Fruit fly (Drosophila melanogaster) S2 (cell line): Measurements from ENCODE around the gene CG13898.

Source experiments
- CG8478 ChIP-seq: fragments of >200 bp; optimal IDR thresholded peaks from 2 replicates; lab custom pipeline; 2018
- CTCF ChIP-seq, 2 experiments: fragments of >200 bp; optimal IDR thresholded peaks; 2 replicates each; lab custom pipeline; 2018

The CG13898 gene

DNA sequence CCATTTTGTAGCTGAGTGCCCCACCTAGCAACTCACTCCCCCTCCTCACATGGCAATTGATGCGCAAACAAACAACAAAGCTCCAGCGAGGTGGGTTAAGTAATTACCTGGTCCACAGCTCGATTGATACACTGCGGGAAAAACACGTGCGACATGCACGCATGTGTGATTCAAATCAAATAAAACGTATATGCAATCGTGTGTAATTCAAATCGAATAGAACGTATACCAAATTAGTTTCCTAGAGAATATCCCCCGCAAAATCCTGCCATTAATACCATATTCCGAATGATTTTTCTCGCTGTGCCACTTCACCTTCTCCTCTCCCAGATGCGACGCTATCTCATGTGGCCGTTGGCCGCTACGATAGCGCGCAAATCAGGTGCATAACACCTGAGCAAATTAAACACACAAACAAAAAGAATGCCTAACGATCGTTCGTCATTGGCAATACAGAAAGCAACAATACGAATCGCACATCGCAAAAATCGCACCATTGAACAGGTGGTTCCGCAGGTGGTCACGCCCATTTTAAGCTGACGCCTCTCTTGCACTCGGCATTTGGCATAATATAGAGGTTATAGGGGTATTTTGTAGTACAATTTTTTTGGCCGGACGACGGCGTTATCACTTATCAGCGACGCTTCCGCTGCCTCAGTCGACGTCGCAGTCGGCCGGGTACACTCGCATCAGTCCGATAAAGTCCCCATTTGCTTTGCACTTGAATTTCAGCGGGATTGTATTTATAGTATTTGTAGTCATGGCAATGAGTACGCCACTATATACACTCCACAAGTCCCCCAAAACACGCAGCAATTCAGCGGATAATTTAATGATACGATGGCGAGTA is 19.5 kb downstream of the CG13898 start:
- TF ChIP-seq CG8478 (lab: Kevin White, UChicago) (no peak), CTCF (optimal IDR thresholded peaks at IDR 0.05; lab: Kevin White, UChicago) (no peak)

DNA sequence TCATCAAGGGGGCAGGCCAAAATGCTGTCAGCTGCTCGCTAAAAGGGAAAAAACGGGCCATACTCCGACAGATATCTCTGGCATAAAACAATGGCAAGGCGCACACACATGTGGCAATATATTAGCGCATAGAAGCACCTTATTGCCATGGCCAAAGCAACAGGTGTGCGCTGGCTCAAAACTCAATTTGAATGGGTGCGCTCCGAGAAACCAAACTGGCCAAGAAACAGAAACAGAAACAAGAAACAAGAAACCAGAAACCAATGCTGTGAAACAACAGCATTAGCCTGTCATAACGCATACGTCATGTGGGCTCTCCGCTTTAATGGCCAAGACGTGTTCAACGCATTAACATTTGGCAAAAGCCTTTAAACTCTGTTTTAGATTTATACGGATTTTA is 20.9 kb downstream of the CG13898 start:
- TF ChIP-seq CG8478 (lab: Kevin White, UChicago), result no peak
- TF ChIP-seq CTCF (optimal IDR thresholded peaks at IDR 0.05; lab: Kevin White, UChicago), result no peak

DNA sequence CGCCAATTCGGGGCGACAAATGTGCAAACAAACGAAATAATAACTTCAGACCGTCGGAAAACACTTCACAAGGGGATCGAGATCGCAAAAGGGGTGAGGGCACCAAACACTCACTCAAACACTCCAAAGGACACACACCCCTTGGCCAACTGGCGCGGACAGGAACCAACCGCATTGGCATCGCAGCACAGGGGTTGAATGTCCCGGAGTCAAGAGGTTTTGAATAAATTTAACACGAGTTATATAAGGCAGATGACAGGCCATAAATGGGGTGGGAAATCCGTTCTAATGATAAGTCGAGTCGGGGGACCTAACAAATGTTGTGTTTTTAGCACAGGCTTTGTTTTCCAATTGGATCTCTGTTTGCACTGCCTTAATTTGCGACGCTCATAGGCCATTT is 21.3 kb downstream of the CG13898 start:
- no peak for TF ChIP-seq CG8478 (lab: Kevin White, UChicago)
- TF ChIP-seq CTCF (optimal IDR thresholded peaks at IDR 0.05; lab: Kevin White, UChicago), result no peak

DNA sequence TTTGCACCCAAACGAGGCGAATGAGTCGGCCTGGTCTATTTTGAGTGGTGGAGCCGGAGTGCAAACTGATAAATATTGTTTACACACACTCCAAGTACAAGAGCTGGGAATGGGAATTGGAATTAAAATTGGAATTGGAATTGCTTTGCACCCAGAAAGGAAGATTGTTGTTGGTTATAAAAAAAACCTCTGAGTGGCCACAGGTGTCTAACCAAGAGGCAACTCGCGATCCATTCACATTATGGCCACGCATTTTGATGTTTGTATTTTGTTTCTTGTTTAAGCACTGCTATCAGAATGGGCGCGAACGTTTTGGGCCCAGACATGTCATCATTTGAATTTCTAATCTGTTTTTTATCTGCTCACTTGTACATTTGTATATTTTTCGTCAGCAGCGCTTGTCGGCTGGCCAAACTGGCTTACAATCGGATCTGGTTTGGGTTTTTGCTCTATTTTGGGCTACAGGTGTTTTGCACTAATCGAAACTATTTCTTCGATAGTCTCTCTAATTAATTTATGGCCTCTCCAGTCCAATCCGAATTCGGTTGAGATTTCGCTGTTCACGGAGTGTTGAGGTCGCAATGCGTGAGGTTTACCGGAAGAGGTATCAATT is 22.0 kb downstream of the CG13898 start:
- no peak for TF ChIP-seq CTCF (optimal IDR thresholded peaks at IDR 0.05; lab: Kevin White, UChicago)
- no peak for TF ChIP-seq CG8478 (lab: Kevin White, UChicago)

- TF ChIP-seq CTCF (optimal IDR thresholded peaks at IDR 0.05; lab: Kevin White, UChicago) (no peak), CG8478 (lab: Kevin White, UChicago) (no peak)
These were observed 22.8 kb downstream of the CG13898 start for dm6 chr3L:780867-781701.

dm6 chr3L:780489-780866 is 23.4 kb downstream of the CG13898 start:
- no peak for TF ChIP-seq CTCF (optimal IDR thresholded peaks at IDR 0.05; lab: Kevin White, UChicago)
- no peak for TF ChIP-seq CG8478 (lab: Kevin White, UChicago)

dm6 chr3L:778977-779376 is 24.9 kb downstream of the CG13898 start:
- no peak for TF ChIP-seq CG8478 (lab: Kevin White, UChicago)
- no peak for TF ChIP-seq CTCF (optimal IDR thresholded peaks at IDR 0.05; lab: Kevin White, UChicago)

- TF ChIP-seq CTCF (optimal IDR thresholded peaks at IDR 0.05; lab: Kevin White, UChicago) (no peak), CG8478 (lab: Kevin White, UChicago) (no peak)
These were observed 26.6 kb downstream of the CG13898 start for dm6 chr3L:777299-777699.

DNA sequence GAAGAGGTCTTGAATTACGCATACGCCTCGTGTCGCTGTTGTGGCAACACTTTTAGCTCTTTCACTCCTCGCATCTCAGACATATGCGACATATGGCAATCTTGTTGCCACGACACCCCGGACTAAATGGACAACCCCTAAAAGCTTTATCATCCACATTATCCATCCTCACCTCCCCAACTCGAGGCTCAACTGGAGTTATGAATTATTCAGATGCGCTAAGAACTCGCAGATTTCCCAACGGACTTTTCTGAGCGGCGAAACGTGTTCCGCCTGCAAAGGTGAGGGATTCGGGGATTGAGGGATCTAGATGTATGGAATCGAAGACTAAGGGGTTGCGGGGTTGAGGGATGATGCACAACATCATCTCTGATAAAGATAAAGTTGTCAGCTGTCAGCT is 27.2 kb downstream of the CG13898 start:
- TF ChIP-seq CG8478 (lab: Kevin White, UChicago) (no peak), CTCF (optimal IDR thresholded peaks at IDR 0.05; lab: Kevin White, UChicago) (no peak)

DNA sequence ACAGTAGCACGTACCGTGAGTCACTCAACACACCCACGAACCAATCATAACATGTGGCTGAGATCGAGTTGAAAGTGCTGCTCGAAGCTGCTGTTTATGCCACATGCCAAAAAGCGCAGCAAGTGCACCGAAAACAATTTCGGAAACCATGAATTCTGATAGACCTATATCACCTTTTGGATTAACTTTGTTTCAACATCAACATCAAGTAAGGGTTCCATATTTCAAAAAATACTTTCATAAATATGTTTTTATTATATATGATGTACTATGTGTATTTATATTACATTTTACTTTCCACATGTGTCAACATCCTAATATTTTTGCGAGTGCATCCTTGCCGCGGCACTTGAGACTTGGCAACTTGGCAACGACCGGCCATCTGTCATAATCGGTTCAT is 27.6 kb downstream of the CG13898 start:
- no peak for TF ChIP-seq CG8478 (lab: Kevin White, UChicago)
- no peak for TF ChIP-seq CTCF (optimal IDR thresholded peaks at IDR 0.05; lab: Kevin White, UChicago)

DNA sequence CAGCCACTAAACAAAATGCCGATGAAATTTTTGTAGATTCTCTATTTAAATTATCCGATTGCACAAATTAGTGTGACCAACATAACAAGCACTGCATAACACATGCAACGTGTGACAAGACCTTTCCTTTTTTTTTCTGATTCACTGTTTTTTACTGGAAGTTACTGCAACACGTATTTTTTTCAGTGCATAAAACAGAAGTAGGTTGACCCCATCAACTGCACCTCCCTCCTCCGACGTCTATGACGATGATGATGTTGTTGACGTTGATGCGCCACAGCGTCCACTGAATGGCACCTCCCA is 28.8 kb downstream of the CG13898 start:
- no peak for TF ChIP-seq CTCF (optimal IDR thresholded peaks at IDR 0.05; lab: Kevin White, UChicago)
- TF ChIP-seq CG8478 (lab: Kevin White, UChicago), result no peak

DNA sequence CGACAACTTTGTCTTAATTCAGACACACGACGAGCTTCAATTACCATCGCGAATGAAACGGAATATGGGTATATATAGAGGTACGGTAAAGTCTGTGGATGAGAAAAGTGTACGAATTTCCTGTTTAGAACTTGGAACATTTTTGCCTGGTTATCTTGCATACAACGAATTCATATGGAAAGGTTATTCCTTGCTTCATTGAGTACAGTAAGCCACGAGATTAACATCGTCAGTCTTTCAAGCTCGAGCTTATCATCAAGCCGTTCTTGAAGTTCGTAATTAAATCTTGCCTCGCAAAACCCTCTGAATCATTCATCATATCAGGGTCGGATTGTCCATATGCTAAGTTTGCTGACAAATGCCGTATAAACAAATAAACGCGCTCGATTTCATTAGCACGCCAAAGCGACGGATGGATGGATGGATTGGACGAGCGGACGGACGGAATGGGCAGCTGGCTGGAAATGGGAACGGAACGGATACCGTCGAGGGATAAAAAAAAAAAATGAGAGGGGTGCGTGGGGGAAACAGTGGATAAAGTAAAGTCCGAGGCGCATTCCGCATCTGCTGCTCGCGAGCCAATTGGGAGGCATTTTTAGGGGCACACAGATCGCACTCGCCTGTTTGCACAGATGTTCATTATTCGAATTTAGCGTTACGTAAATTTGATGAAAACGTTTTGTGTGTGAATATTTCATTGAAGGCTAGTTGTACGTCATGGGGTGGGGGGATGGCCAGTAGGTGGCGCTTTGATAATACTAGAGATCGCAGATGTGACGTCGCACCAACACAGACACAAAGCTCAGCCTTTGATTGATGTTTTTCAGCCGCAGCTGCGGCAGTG is 29.4 kb downstream of the CG13898 start:
- TF ChIP-seq CTCF (optimal IDR thresholded peaks at IDR 0.05; lab: Kevin White, UChicago) (peak; percentile 58 to 68), CG8478 (lab: Kevin White, UChicago) (no peak)

DNA sequence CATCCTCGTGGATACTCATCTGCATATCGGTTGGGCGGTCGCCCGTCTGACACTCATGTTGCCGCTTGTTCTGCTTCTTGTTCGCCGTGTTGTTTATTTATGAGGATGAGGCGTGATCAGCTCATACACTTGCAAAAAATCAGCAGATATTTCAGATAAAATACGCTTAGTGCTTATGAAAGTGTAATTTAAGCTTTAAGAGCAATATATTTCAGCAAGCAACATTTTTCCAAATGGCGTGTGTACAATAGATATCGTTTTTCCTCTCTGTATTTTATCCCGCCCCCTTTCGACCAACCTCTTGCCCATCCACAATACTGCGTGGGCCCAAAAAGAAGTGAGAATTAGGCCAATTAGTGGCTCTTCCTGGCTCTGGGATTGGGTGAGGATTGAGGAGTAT is 31.7 kb downstream of the CG13898 start:
- no peak for TF ChIP-seq CG8478 (lab: Kevin White, UChicago)
- no peak for TF ChIP-seq CTCF (optimal IDR thresholded peaks at IDR 0.05; lab: Kevin White, UChicago)

- TF ChIP-seq CTCF (optimal IDR thresholded peaks at IDR 0.05; lab: Kevin White, UChicago), result no peak
- no peak for TF ChIP-seq CG8478 (lab: Kevin White, UChicago)
These were observed 32.5 kb downstream of the CG13898 start for dm6 chr3L:771361-771760.
